Fruit fly (Drosophila melanogaster): ENCODE results near the gene RpS19b.
A peak's percentile ranks its signal among the peaks of the same experiment; 100 is the strongest.

The RpS19b gene

DNA sequence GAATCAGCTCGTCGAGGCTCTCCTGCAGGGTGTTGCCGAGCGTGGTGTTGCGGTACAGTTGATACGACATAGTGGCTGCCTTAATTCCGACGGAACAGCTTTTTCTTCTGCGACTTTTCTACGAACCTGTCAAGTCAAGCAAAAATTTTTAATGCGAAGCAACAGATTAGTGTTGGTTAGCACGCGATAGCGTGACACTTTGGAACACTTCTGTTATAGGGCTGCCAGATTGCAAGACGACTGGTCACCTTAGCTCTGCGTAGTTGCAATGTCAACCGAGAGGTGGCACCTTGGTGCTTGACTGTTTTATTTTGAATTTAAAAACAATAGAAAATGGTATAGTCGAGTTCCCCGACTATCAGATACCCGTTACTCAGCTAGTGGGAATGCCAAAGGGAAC, 42.4 kb downstream of the RpS19b start, which contains the start of gene TfIIA-S (continued):
- TF ChIP-seq ewg (GFP tag; optimal IDR thresholded peaks at IDR 0.05) (peak; percentile 55), ara (GFP tag; IDR thresholded peaks at IDR 0.05) (no peak)

DNA sequence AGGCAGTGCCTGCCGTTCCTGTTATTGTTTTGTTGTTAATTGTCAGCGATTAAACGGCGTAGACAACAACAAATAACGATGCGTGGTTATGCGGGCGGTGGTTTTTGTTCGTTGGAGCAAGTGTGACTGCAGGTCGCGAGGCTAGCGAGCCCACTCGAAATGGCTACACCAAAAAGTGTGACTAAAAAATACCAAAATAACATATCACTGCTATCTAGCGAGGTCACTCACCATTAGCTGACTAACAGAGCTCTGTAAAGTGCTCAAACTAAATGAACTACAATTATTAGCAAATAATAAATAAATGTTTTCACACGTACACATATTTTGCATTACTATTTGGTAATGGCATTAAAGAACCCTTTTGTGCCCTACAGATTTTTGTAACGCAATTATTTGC, 43.4 kb downstream of the RpS19b start, which contains the start of gene Pli:
Gene Pli (minus strand): TSS at position 131 of the 400 bp plus-strand sequence.
- peak; percentile 1 for TF ChIP-seq mirr (GFP tag; optimal IDR thresholded peaks at IDR 0.05)
- TF ChIP-seq Fer1 (GFP tag; optimal IDR thresholded peaks at IDR 0.05): peak; percentile 44
- no peak for TF ChIP-seq Dfd (GFP tag; optimal IDR thresholded peaks at IDR 0.05)
- TF ChIP-seq nmo (GFP tag; optimal IDR thresholded peaks at IDR 0.05): peak; percentile 68
- no peak for TF ChIP-seq fd96Cb (tag; optimal IDR thresholded peaks at IDR 0.05)
- TF ChIP-seq CG33213 (GFP tag; optimal IDR thresholded peaks at IDR 0.05): peak; percentile 46
- peak; percentile 99 for TF ChIP-seq gfzf (GFP tag; optimal IDR thresholded peaks at IDR 0.05)
- TF ChIP-seq kah (GFP tag; optimal IDR thresholded peaks at IDR 0.05): peak; percentile 73
- peak; percentile 7 for TF ChIP-seq dm (GFP tag; optimal IDR thresholded peaks at IDR 0.05)
- TF ChIP-seq CG6175 (GFP tag; IDR thresholded peaks at IDR 0.05): no peak
- no peak for TF ChIP-seq da (GFP tag; optimal IDR thresholded peaks at IDR 0.05)
- TF ChIP-seq Neu2 (GFP tag; optimal IDR thresholded peaks at IDR 0.05; ENCODE audit: borderline replicate concordance): no peak
- TF ChIP-seq CG17912 (GFP tag; optimal IDR thresholded peaks at IDR 0.05): peak; percentile 30
- peak in 1 of 2 experiments; percentile 5 for TF ChIP-seq Hr78 (GFP tag; optimal IDR thresholded peaks at IDR 0.05)
- TF ChIP-seq sd (tag; optimal IDR thresholded peaks at IDR 0.05): peak; percentile 49
- peak in 1 of 2 experiments; percentile 78 for TF ChIP-seq Pdp1 (GFP tag; optimal IDR thresholded peaks at IDR 0.05)
- no peak for TF ChIP-seq CG8944 (GFP tag; optimal IDR thresholded peaks at IDR 0.05)
- no peak for TF ChIP-seq CG7372 (GFP tag; IDR thresholded peaks at IDR 0.05)
- TF ChIP-seq insv (GFP tag; optimal IDR thresholded peaks at IDR 0.05): peak in 1 of 2 experiments; percentile 48
- peak; percentile 2 for TF ChIP-seq CG33557 (GFP tag; optimal IDR thresholded peaks at IDR 0.05)
- TF ChIP-seq CG10209 (GFP tag; optimal IDR thresholded peaks at IDR 0.05): no peak
- TF ChIP-seq wor (GFP tag; IDR thresholded peaks at IDR 0.05): no peak
- peak; percentile 84 for TF ChIP-seq sens (GFP tag)
- peak; percentile 6 for TF ChIP-seq hkb (optimal IDR thresholded peaks at IDR 0.05)
- no peak for TF ChIP-seq hkb (GFP tag; IDR thresholded peaks at IDR 0.05)
- TF ChIP-seq ase (GFP tag; IDR thresholded peaks at IDR 0.05): no peak
- peak; percentile 44 for TF ChIP-seq Deaf1 (tag; optimal IDR thresholded peaks at IDR 0.05)
- peak; percentile 85 for TF ChIP-seq CG3995 (GFP tag; optimal IDR thresholded peaks at IDR 0.05)
- peak; percentile 31 for TF ChIP-seq CG17829 (tag; optimal IDR thresholded peaks at IDR 0.05)
- peak; percentile 19 for TF ChIP-seq CG8359 (GFP tag; optimal IDR thresholded peaks at IDR 0.05; ENCODE audit: borderline replicate concordance)
- TF ChIP-seq kni (GFP tag; optimal IDR thresholded peaks at IDR 0.05): peak; percentile 64
- peak; percentile 48 for TF ChIP-seq CG2712 (tag; optimal IDR thresholded peaks at IDR 0.05)
- no peak for TF ChIP-seq chinmo (GFP tag; IDR thresholded peaks at IDR 0.05; ENCODE audit: partially characterized antibody)
- no peak for TF ChIP-seq amos (GFP tag; IDR thresholded peaks at IDR 0.05; ENCODE audit: partially characterized antibody)
- TF ChIP-seq CG2875 (GFP tag; optimal IDR thresholded peaks at IDR 0.05): no peak
- TF ChIP-seq CG12391 (tag; optimal IDR thresholded peaks at IDR 0.05): peak; percentile 31
- TF ChIP-seq CTCF (GFP tag; optimal IDR thresholded peaks at IDR 0.05): peak; percentile 56
- TF ChIP-seq Dip2 (GFP tag; IDR thresholded peaks at IDR 0.05): no peak
- peak; percentile 49 for TF ChIP-seq D19A (tag; optimal IDR thresholded peaks at IDR 0.05)
- TF ChIP-seq ham (GFP tag; IDR thresholded peaks at IDR 0.05): no peak
- TF ChIP-seq B-H2 (GFP tag; optimal IDR thresholded peaks at IDR 0.05): peak; percentile 55
- no peak for TF ChIP-seq seq (GFP tag; IDR thresholded peaks at IDR 0.05)
- no peak for TF ChIP-seq sqz (GFP tag; optimal IDR thresholded peaks at IDR 0.05)
- TF ChIP-seq nom (GFP tag; optimal IDR thresholded peaks at IDR 0.05): peak; percentile 76
- TF ChIP-seq CG14667 (GFP tag; IDR thresholded peaks at IDR 0.05): no peak
- TF ChIP-seq CG17385 (GFP tag; optimal IDR thresholded peaks at IDR 0.05): peak; percentile 7
- TF ChIP-seq CG7987 (GFP tag; optimal IDR thresholded peaks at IDR 0.05): peak; percentile 38
